Worm (Caenorhabditis elegans) whole organism, young adult: ENCODE measurements around the gene lmtr-5.

Experiments
- C17E4.6 ChIP-seq: fragments of 200-800 bp; sonication (Bioruptor generic); IDR thresholded peaks from 2 replicates; pipeline ENCODE4 v1.3.6; 2022; ENCODE audit warnings: missing genetic modification reagents, missing genetic modification characterization, missing compliant biosample characterization
- F33H1.4 ChIP-seq: fragments of 200-800 bp; sonication (Bioruptor generic); IDR thresholded peaks from 2 replicates; pipeline ENCODE4 v1.3.6; 2022; ENCODE audit warnings: missing genetic modification reagents, missing genetic modification characterization, missing compliant biosample characterization
- F37B4.10 ChIP-seq: fragments of 200-800 bp; sonication (Bioruptor generic); IDR thresholded peaks from 2 replicates; pipeline ENCODE4 v1.3.6; 2022; ENCODE audit warnings: missing genetic modification characterization, missing compliant biosample characterization
- F39B2.1 ChIP-seq: fragments of 200-800 bp; sonication (Bioruptor generic); IDR thresholded peaks from 2 replicates; pipeline ENCODE4 v1.3.6; 2022; ENCODE audit warnings: missing genetic modification reagents, missing genetic modification characterization, missing compliant biosample characterization
- K12H6.12 ChIP-seq: fragments of 200-800 bp; sonication (Bioruptor generic); optimal IDR thresholded peaks from 2 replicates; lab custom pipeline; 2018; ENCODE audit warnings: mild to moderate bottlenecking, missing genetic modification characterization, missing compliant biosample characterization
- T07F8.4 ChIP-seq: sonication (generic microtip); optimal IDR thresholded peaks from 2 replicates; lab custom pipeline; 2016; ENCODE audit warnings: mild to moderate bottlenecking, missing genetic modification characterization, moderate library complexity, missing compliant biosample characterization
- Y53G8AR.9 ChIP-seq: fragments of 200-800 bp; sonication (Bioruptor generic); conservative IDR thresholded peaks from 2 replicates; pipeline ENCODE4 v1.3.6; 2022; ENCODE audit warnings: missing genetic modification reagents, missing genetic modification characterization, missing compliant biosample characterization
- Y56A3A.18 ChIP-seq: fragments of 200-800 bp; sonication (Bioruptor generic); IDR thresholded peaks from 2 replicates; pipeline ENCODE4 v1.3.6; 2022; ENCODE audit warnings: missing genetic modification reagents, missing genetic modification characterization, missing compliant biosample characterization
- Y67H2A.10 ChIP-seq: fragments of 200-800 bp; sonication (Bioruptor generic); conservative IDR thresholded peaks from 2 replicates; pipeline ENCODE4 v1.3.6; 2022; ENCODE audit warnings: missing genetic modification reagents, missing genetic modification characterization, missing compliant biosample characterization
- Y95B8A.8 ChIP-seq: fragments of 200-800 bp; sonication (Bioruptor generic); IDR thresholded peaks from 2 replicates; pipeline ENCODE4 v1.3.6; 2022; ENCODE audit warnings: missing genetic modification reagents, missing genetic modification characterization, missing compliant biosample characterization
- ama-1 ChIP-seq, 3 experiments: fragments of 150-350 bp in 1 of 3; sonication (generic microtip) in 2 of 3; optimal IDR thresholded peaks; 2 replicates each; lab custom pipeline; 2014 to 2018; ENCODE audit warnings: missing biosample characterization in 2 of 3, missing genetic modification characterization in 2 of 3, missing genetic modification reagents in 2 of 3
- bed-2 ChIP-seq: fragments of 200-800 bp; sonication (Bioruptor generic); IDR thresholded peaks from 2 replicates; pipeline ENCODE4 v1.3.6; 2022; ENCODE audit warnings: missing genetic modification reagents, missing genetic modification characterization, missing compliant biosample characterization
- ceh-91 ChIP-seq: fragments of 200-800 bp; sonication (Bioruptor generic); IDR thresholded peaks from 2 replicates; pipeline ENCODE4 v1.3.6; 2022; ENCODE audit warnings: missing genetic modification reagents, missing genetic modification characterization, missing compliant biosample characterization
- dox-1 ChIP-seq: fragments of 200-800 bp; sonication (Bioruptor generic); IDR thresholded peaks from 2 replicates; pipeline ENCODE4 v1.3.6; 2022; ENCODE audit warnings: missing genetic modification reagents, missing genetic modification characterization, missing compliant biosample characterization
- dpff-1 ChIP-seq: sonication (generic microtip); optimal IDR thresholded peaks from 2 replicates; lab custom pipeline; 2017; ENCODE audit warnings: mild to moderate bottlenecking, missing genetic modification characterization, missing compliant biosample characterization
- egrh-3 ChIP-seq: fragments of 200-800 bp; sonication (Bioruptor generic); IDR thresholded peaks from 2 replicates; pipeline ENCODE4 v1.3.6; 2022; ENCODE audit warnings: missing genetic modification reagents, missing genetic modification characterization, missing compliant biosample characterization
- hlh-12 ChIP-seq: sonication (generic microtip); optimal IDR thresholded peaks from 2 replicates; lab custom pipeline; 2016; ENCODE audit warnings: missing genetic modification characterization, missing compliant biosample characterization
- hmg-1.2 ChIP-seq: fragments of 200-800 bp; sonication (Bioruptor generic); IDR thresholded peaks from 2 replicates; pipeline ENCODE4 v1.3.6; 2022; ENCODE audit warnings: missing genetic modification reagents, missing genetic modification characterization, missing compliant biosample characterization
- hmg-20 ChIP-seq: fragments of 200-800 bp; sonication (Bioruptor generic); IDR thresholded peaks from 2 replicates; pipeline ENCODE4 v1.3.6; 2022; ENCODE audit warnings: missing genetic modification reagents, missing genetic modification characterization, missing compliant biosample characterization
- let-607 ChIP-seq, 2 experiments: fragments of 200-800 bp in 1 of 2; sonication (Bioruptor generic) in 1 of 2; sonication (generic microtip) in 1 of 2; optimal IDR thresholded peaks; 2 replicates each; lab custom pipeline; 2016 to 2018; ENCODE audit warnings: mild to moderate bottlenecking in 2 of 2, missing compliant biosample characterization in 2 of 2, missing genetic modification characterization in 2 of 2, moderate library complexity in 2 of 2, missing genotype in 1 of 2
- lsl-1 ChIP-seq: fragments of 200-800 bp; sonication (Bioruptor generic); optimal IDR thresholded peaks from 2 replicates; lab custom pipeline; 2018; ENCODE audit warnings: mild to moderate bottlenecking, missing genetic modification characterization, moderate library complexity, missing compliant biosample characterization
- lsy-27 ChIP-seq: sonication (generic microtip); optimal IDR thresholded peaks from 2 replicates; lab custom pipeline; 2017; ENCODE audit warnings: missing genetic modification characterization, mild to moderate bottlenecking, missing compliant biosample characterization, antibody characterized with exemption, missing genotype, borderline replicate concordance; ENCODE audit not compliant: insufficient read depth
- madf-6 ChIP-seq: fragments of 200-800 bp; sonication (Bioruptor generic); IDR thresholded peaks from 2 replicates; pipeline ENCODE4 v1.3.6; 2022; ENCODE audit warnings: missing genetic modification reagents, missing genetic modification characterization, missing compliant biosample characterization
- madf-8 ChIP-seq: fragments of 200-800 bp; sonication (Bioruptor generic); conservative IDR thresholded peaks from 2 replicates; pipeline ENCODE4 v1.3.6; 2022; ENCODE audit warnings: missing genetic modification reagents, missing genetic modification characterization, missing compliant biosample characterization
- mxl-1 ChIP-seq: sonication (generic microtip); optimal IDR thresholded peaks from 2 replicates; lab custom pipeline; 2016; ENCODE audit warnings: missing genetic modification characterization, missing compliant biosample characterization
- nhr-27 ChIP-seq: fragments of 200-800 bp; sonication (Bioruptor generic); optimal IDR thresholded peaks from 2 replicates; lab custom pipeline; 2018; ENCODE audit warnings: mild to moderate bottlenecking, missing genetic modification characterization, moderate library complexity, missing compliant biosample characterization
- nhr-80 ChIP-seq: sonication (generic microtip); optimal IDR thresholded peaks from 2 replicates; lab custom pipeline; 2016; ENCODE audit warnings: missing genetic modification characterization, missing compliant biosample characterization
- pbrm-1 ChIP-seq: fragments of 200-800 bp; sonication (Bioruptor generic); IDR thresholded peaks from 2 replicates; pipeline ENCODE4 v1.3.6; 2022; ENCODE audit warnings: missing genetic modification reagents, missing genetic modification characterization, missing compliant biosample characterization
- rec-8 ChIP-seq, 2 experiments: sonication (generic microtip); optimal IDR thresholded peaks; 2 replicates each; lab custom pipeline; 2016; ENCODE audit warnings: mild to moderate bottlenecking in 2 of 2, missing genetic modification characterization in 2 of 2, missing genetic modification reagents in 2 of 2, missing genotype in 2 of 2, missing biosample characterization in 1 of 2, missing compliant biosample characterization in 1 of 2, moderate library complexity in 1 of 2
- snpc-1.3 ChIP-seq: sonication (generic microtip); optimal IDR thresholded peaks from 2 replicates; lab custom pipeline; 2017; ENCODE audit warnings: missing genetic modification characterization, mild to moderate bottlenecking, missing compliant biosample characterization, antibody characterized with exemption, moderate library complexity, missing genotype, missing genetic modification reagents; ENCODE audit not compliant: insufficient read depth
- unc-62 ChIP-seq: fragments of 150-350 bp; optimal IDR thresholded peaks from 2 replicates; lab custom pipeline; 2014; ENCODE audit warnings: missing biosample characterization, missing genetic modification reagents, missing genetic modification characterization
- zfh-2 ChIP-seq: fragments of 200-800 bp; sonication (Bioruptor generic); conservative IDR thresholded peaks from 2 replicates; pipeline ENCODE4 v1.3.6; 2022; ENCODE audit warnings: missing genetic modification reagents, missing genetic modification characterization, missing compliant biosample characterization
- ztf-18 ChIP-seq: sonication (generic microtip); optimal IDR thresholded peaks from 2 replicates; lab custom pipeline; 2016; ENCODE audit warnings: missing genotype, mild to moderate bottlenecking, missing genetic modification characterization, missing compliant biosample characterization
- ztf-25 ChIP-seq: fragments of 200-800 bp; sonication (Bioruptor generic); IDR thresholded peaks from 2 replicates; pipeline ENCODE4 v1.3.6; 2022; ENCODE audit warnings: missing genetic modification reagents, missing genetic modification characterization, missing compliant biosample characterization
- ztf-6 ChIP-seq: fragments of 200-800 bp; sonication (Bioruptor generic); IDR thresholded peaks from 2 replicates; pipeline ENCODE4 v1.3.6; 2022; ENCODE audit warnings: missing genetic modification reagents, missing genetic modification characterization, missing compliant biosample characterization

Gene lmtr-5

ce11 chrIII:3152848-3153247 is 30.6 kb upstream of the lmtr-5 start, which contains the start of gene C44B11.6 (continued):
- no peak for TF ChIP-seq bed-2 (GFP tag; lab: Robert Waterston, UW)
- TF ChIP-seq hmg-20, result no peak
- TF ChIP-seq, all 124 proteins: peak for 0

- no peak for TF ChIP-seq hmg-20
- TF ChIP-seq snpc-1.3 (tag; lab: Kevin White, UChicago), result no peak
- TF ChIP-seq madf-6 (GFP tag; lab: Robert Waterston, UW), result no peak
- TF ChIP-seq let-607 (tag; optimal IDR thresholded peaks at IDR 0.05; lab: Kevin White, UChicago), result no peak
- TF ChIP-seq zfh-2, result no peak
- no peak for TF ChIP-seq lsl-1 (GFP tag; lab: Kevin White, UChicago)
- no peak for TF ChIP-seq pbrm-1 (GFP tag; lab: Robert Waterston, UW)
- TF ChIP-seq ceh-91 (GFP tag; lab: Robert Waterston, UW), result no peak
- TF ChIP-seq T07F8.4 (tag; lab: Kevin White, UChicago), result no peak
- TF ChIP-seq Y53G8AR.9 (GFP tag; lab: Robert Waterston, UW), result no peak
- TF ChIP-seq, all 124 proteins: peak for 0
Measured at ce11 chrIII:3154968-3155367, 28.5 kb upstream of the lmtr-5 start, which contains the start of gene C44B11.1. TSS of gene C44B11.1 (plus strand) at chrIII:3155268.

- TF ChIP-seq dox-1 (GFP tag; lab: Robert Waterston, UW), result no peak
Measured at ce11 chrIII:3160490-3160889, 23.0 kb upstream of the lmtr-5 start.

- TF ChIP-seq C17E4.6 (no peak), ama-1 (optimal IDR thresholded peaks at IDR 0.05; lab: Kevin White, UChicago) (no peak), ama-1 (GFP tag; optimal IDR thresholded peaks at IDR 0.05; lab: Kevin White, UChicago) (no peak), hmg-1.2 (peak; percentile 55; the same call in 1 of the 2 replicates)
Measured at ce11 chrIII:3161600-3161999, 21.9 kb upstream of the lmtr-5 start.

DNA sequence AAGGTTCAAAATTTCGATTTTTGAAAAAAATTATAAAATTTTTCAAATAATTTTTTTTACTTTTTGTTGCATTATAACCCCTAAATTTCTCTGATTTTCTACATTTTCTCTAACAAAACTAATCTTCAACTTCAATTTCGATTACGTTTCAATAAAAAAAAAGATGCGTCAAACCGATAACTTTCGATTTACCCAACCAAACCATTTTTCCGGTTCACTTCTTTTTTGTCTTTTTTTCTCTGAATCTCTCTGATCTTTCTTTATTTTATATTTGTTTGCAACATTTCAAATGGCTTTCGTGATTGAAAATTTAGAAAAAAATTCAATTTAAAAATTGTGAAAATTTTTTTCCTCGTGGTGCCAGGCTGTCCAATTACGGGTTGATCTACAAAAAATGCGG is 20.0 kb upstream of the lmtr-5 start:
- no peak for TF ChIP-seq lsy-27
- no peak for TF ChIP-seq snpc-1.3 (tag; lab: Kevin White, UChicago)
- no peak for TF ChIP-seq madf-8 (GFP tag; lab: Robert Waterston, UW)
- no peak for TF ChIP-seq ztf-25
- TF ChIP-seq Y95B8A.8 (GFP tag; lab: Robert Waterston, UW), result no peak
- TF ChIP-seq dpff-1 (tag; lab: Kevin White, UChicago), result no peak
- TF ChIP-seq nhr-27 (tag; lab: Kevin White, UChicago), result no peak

DNA sequence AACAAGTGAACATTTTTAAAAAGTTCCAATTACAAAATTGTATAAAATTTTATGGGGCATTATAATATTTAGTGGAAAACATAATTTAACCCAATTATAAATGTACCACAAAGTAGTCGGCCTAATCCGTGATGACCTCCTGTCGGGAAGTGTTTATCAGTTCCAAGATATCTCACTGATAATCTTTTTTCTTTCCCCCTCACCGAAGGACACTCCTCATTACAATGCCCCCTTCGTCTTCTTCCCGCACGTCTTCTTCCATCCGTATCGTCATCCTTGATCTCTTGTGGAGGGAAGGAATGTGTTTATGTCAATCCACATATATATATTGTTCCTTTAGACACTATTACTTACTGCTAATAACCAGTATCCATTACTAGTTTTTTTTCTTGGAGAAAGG is 18.2 kb upstream of the lmtr-5 start, which contains the start of gene R148.5:
TSS of gene R148.5 (plus strand) at position 331 of the 400 bp plus-strand sequence.
- TF ChIP-seq ztf-6 (GFP tag; lab: Robert Waterston, UW), result no peak
- TF ChIP-seq egrh-3 (GFP tag; lab: Robert Waterston, UW), result no peak
- TF ChIP-seq Y56A3A.18 (GFP tag; lab: Robert Waterston, UW), result no peak
- TF ChIP-seq ztf-18 (tag; lab: Kevin White, UChicago), result no peak
- no peak for TF ChIP-seq mxl-1
- TF ChIP-seq rec-8 (tag; optimal IDR thresholded peaks at IDR 0.05; lab: Kevin White, UChicago), result no peak
- TF ChIP-seq F33H1.4 (GFP tag; lab: Robert Waterston, UW), result no peak
- no peak for TF ChIP-seq unc-62 (GFP tag; lab: Kevin White, UChicago)
- TF ChIP-seq F39B2.1 (GFP tag; lab: Robert Waterston, UW), result no peak
- TF ChIP-seq nhr-80 (tag; lab: Kevin White, UChicago), result no peak
- TF ChIP-seq Y67H2A.10 (GFP tag; lab: Robert Waterston, UW), result no peak
- no peak for TF ChIP-seq hlh-12
- TF ChIP-seq K12H6.12 (tag; lab: Kevin White, UChicago), result no peak
- no peak for TF ChIP-seq F37B4.10
